In genomic region chrX:11946788-11947463, ce11 we compare ENCODE assay signal across 4 worm cellular contexts.
TF ChIP-seq lines count a peak whose summit lies in the region.

TSS of gene nfya-1 (minus strand) at chrX:11946838.

TF ChIP-seq in whole organism, L2 larva, 48 proteins besides CTCF, POLR2A, EP300 and RAD21 (continues in another document):
- peak; percentile 58 for TF ChIP-seq lin-13 (GFP tag; optimal IDR thresholded peaks at IDR 0.05; lab: Kevin White, UChicago)
- TF ChIP-seq ztf-1 (GFP tag; conservative IDR thresholded peaks at IDR 0.05; lab: Robert Waterston, UW), result no peak
- TF ChIP-seq ceh-16 (tag; optimal IDR thresholded peaks at IDR 0.05; lab: Kevin White, UChicago), result peak; percentile 62
- TF ChIP-seq unc-55 (GFP tag; optimal IDR thresholded peaks at IDR 0.05; lab: Kevin White, UChicago), result peak; percentile 74
- no peak for TF ChIP-seq mab-5 (tag; optimal IDR thresholded peaks at IDR 0.05; lab: Kevin White, UChicago)
- TF ChIP-seq nhr-6 (tag; optimal IDR thresholded peaks at IDR 0.05; lab: Kevin White, UChicago), result peak; percentile 12
- TF ChIP-seq nhr-23 (tag; optimal IDR thresholded peaks at IDR 0.05; lab: Kevin White, UChicago), result no peak
- TF ChIP-seq ztf-4 (tag; optimal IDR thresholded peaks at IDR 0.05; lab: Kevin White, UChicago), result no peak
- TF ChIP-seq sma-9 (GFP tag; optimal IDR thresholded peaks at IDR 0.05; lab: Kevin White, UChicago), result peak; percentile 53
- no peak for TF ChIP-seq sma-9 (tag; optimal IDR thresholded peaks at IDR 0.05; lab: Kevin White, UChicago)
- peak; percentile 18 for TF ChIP-seq fos-1 (tag; optimal IDR thresholded peaks at IDR 0.05; lab: Kevin White, UChicago)
- no peak for TF ChIP-seq aly-2 (tag; optimal IDR thresholded peaks at IDR 0.05; lab: Kevin White, UChicago)
- peak; percentile 72 for TF ChIP-seq F13H6.1 (tag; optimal IDR thresholded peaks at IDR 0.05; lab: Kevin White, UChicago)
- TF ChIP-seq nhr-21 (tag; optimal IDR thresholded peaks at IDR 0.05; lab: Kevin White, UChicago), result peak; percentile 25
- peak; percentile 78 for TF ChIP-seq crh-2 (tag; optimal IDR thresholded peaks at IDR 0.05; lab: Kevin White, UChicago)
- TF ChIP-seq C34F6.9 (tag; optimal IDR thresholded peaks at IDR 0.05; lab: Kevin White, UChicago), result peak; percentile 64
- peak; percentile 34 for TF ChIP-seq nhr-25 (tag; optimal IDR thresholded peaks at IDR 0.05; lab: Kevin White, UChicago)
- peak; percentile 61 for TF ChIP-seq lin-11 (tag; optimal IDR thresholded peaks at IDR 0.05; lab: Kevin White, UChicago)
- TF ChIP-seq unc-39 (tag; optimal IDR thresholded peaks at IDR 0.05; lab: Kevin White, UChicago), result no peak
- TF ChIP-seq gmeb-1 (tag; optimal IDR thresholded peaks at IDR 0.05; lab: Kevin White, UChicago), result peak; percentile 15
- peak; percentile 25 for TF ChIP-seq sma-3 (GFP tag; optimal IDR thresholded peaks at IDR 0.05; lab: Kevin White, UChicago)
- peak in 1 of 2 experiments; percentile 66 for TF ChIP-seq lsy-2 (tag; optimal IDR thresholded peaks at IDR 0.05; lab: Kevin White, UChicago)
- peak; percentile 7 for TF ChIP-seq egl-27 (tag; optimal IDR thresholded peaks at IDR 0.05; lab: Kevin White, UChicago)

TF ChIP-seq in whole organism, L4 larva, 104 proteins besides CTCF, POLR2A, EP300 and RAD21 (continues in another document):
- TF ChIP-seq hif-1 (tag; optimal IDR thresholded peaks at IDR 0.05; lab: Kevin White, UChicago) (peak; percentile 19 to 98), spr-3 (GFP tag; optimal IDR thresholded peaks at IDR 0.05; lab: Kevin White, UChicago) (no peak), ZK337.2 (GFP tag; IDR thresholded peaks at IDR 0.05; lab: Robert Waterston, UW) (no peak), snpc-1.2 (GFP tag; IDR thresholded peaks at IDR 0.05; lab: Robert Waterston, UW) (no peak), ceh-32 (tag; optimal IDR thresholded peaks at IDR 0.05; lab: Kevin White, UChicago; ENCODE audit: poor library complexity) (no peak), F10B5.3 (tag; optimal IDR thresholded peaks at IDR 0.05; lab: Kevin White, UChicago) (no peak), pqm-1 (tag; optimal IDR thresholded peaks at IDR 0.05; lab: Kevin White, UChicago) (no peak), nhr-76 (tag; optimal IDR thresholded peaks at IDR 0.05; lab: Kevin White, UChicago) (no peak), mxl-3 (GFP tag; optimal IDR thresholded peaks at IDR 0.05; lab: Kevin White, UChicago) (peak; percentile 35), ceh-44 (GFP tag; IDR thresholded peaks at IDR 0.05; lab: Robert Waterston, UW) (no peak), zip-2 (tag; optimal IDR thresholded peaks at IDR 0.05; lab: Kevin White, UChicago) (no peak), madf-5 (GFP tag; IDR thresholded peaks at IDR 0.05; lab: Robert Waterston, UW) (no peak), nhr-6 (tag; optimal IDR thresholded peaks at IDR 0.05; lab: Kevin White, UChicago) (peak; percentile 36), hmg-1.1 (GFP tag; IDR thresholded peaks at IDR 0.05; lab: Robert Waterston, UW) (peak; percentile 76), cey-2 (tag; optimal IDR thresholded peaks at IDR 0.05; lab: Kevin White, UChicago; ENCODE audit: borderline replicate concordance, insufficient read depth) (no peak), rbr-2 (tag; optimal IDR thresholded peaks at IDR 0.05; lab: Kevin White, UChicago) (peak; percentile 45), jun-1 (tag; optimal IDR thresholded peaks at IDR 0.05; lab: Kevin White, UChicago) (no peak), dpl-1 (GFP tag; optimal IDR thresholded peaks at IDR 0.05; lab: Kevin White, UChicago) (peak; percentile 28), nhr-28 (tag; optimal IDR thresholded peaks at IDR 0.05; lab: Kevin White, UChicago) (peak; percentile 60), daf-16 (GFP tag; optimal IDR thresholded peaks at IDR 0.05; lab: Kevin White, UChicago) (no peak), daf-16 (tag; optimal IDR thresholded peaks at IDR 0.05; lab: Kevin White, UChicago) (peak; percentile 54), unc-62 (GFP tag; optimal IDR thresholded peaks at IDR 0.05 in 1 of 2; lab: Kevin White, UChicago) (peak in 1 of 2 experiments; percentile 85), unc-62 (tag; optimal IDR thresholded peaks at IDR 0.05; lab: Kevin White, UChicago) (no peak), lin-13 (GFP tag; optimal IDR thresholded peaks at IDR 0.05; lab: Kevin White, UChicago) (no peak)

TF ChIP-seq in whole organism, late embryonic, 69 proteins besides CTCF, POLR2A, EP300 and RAD21 (continues in another document):
- TF ChIP-seq elt-4 (tag; optimal IDR thresholded peaks at IDR 0.05; lab: Kevin White, UChicago), result no peak
- no peak for TF ChIP-seq odd-2 (tag; optimal IDR thresholded peaks at IDR 0.05; lab: Kevin White, UChicago)
- TF ChIP-seq fkh-10 (GFP tag; optimal IDR thresholded peaks at IDR 0.05; lab: Kevin White, UChicago), result no peak
- no peak for TF ChIP-seq C08G9.2 (tag; optimal IDR thresholded peaks at IDR 0.05; lab: Kevin White, UChicago)
- TF ChIP-seq pat-9 (tag; optimal IDR thresholded peaks at IDR 0.05; lab: Kevin White, UChicago), result no peak
- no peak for TF ChIP-seq che-1 (tag; optimal IDR thresholded peaks at IDR 0.05; lab: Kevin White, UChicago)
- no peak for TF ChIP-seq pag-3 (tag; optimal IDR thresholded peaks at IDR 0.05; lab: Kevin White, UChicago; ENCODE audit: borderline replicate concordance)
- no peak for TF ChIP-seq ahr-1 (tag; optimal IDR thresholded peaks at IDR 0.05; lab: Kevin White, UChicago)
- TF ChIP-seq pros-1 (tag; optimal IDR thresholded peaks at IDR 0.05; lab: Kevin White, UChicago), result no peak
- no peak for TF ChIP-seq nhr-11 (tag; optimal IDR thresholded peaks at IDR 0.05; lab: Kevin White, UChicago)
- TF ChIP-seq sox-4 (tag; optimal IDR thresholded peaks at IDR 0.05; lab: Kevin White, UChicago), result no peak
- no peak for TF ChIP-seq hlh-8 (tag; optimal IDR thresholded peaks at IDR 0.05; lab: Kevin White, UChicago)
- no peak for TF ChIP-seq eyg-1 (tag; optimal IDR thresholded peaks at IDR 0.05; lab: Kevin White, UChicago)
- TF ChIP-seq ceh-31 (tag; optimal IDR thresholded peaks at IDR 0.05; lab: Kevin White, UChicago), result peak; percentile 37
- TF ChIP-seq ttx-3 (tag; optimal IDR thresholded peaks at IDR 0.05; lab: Kevin White, UChicago), result no peak
- TF ChIP-seq K02D7.2 (tag; optimal IDR thresholded peaks at IDR 0.05; lab: Kevin White, UChicago), result no peak
- no peak for TF ChIP-seq K09A11.1 (tag; optimal IDR thresholded peaks at IDR 0.05; lab: Kevin White, UChicago; ENCODE audit: insufficient read depth)
- no peak for TF ChIP-seq hlh-30 (tag; optimal IDR thresholded peaks at IDR 0.05; lab: Kevin White, UChicago; ENCODE audit: insufficient read depth)
- TF ChIP-seq ceh-19 (GFP tag; optimal IDR thresholded peaks at IDR 0.05; lab: Kevin White, UChicago), result no peak
- TF ChIP-seq pha-4 (tag; optimal IDR thresholded peaks at IDR 0.05; lab: Kevin White, UChicago), result no peak
- no peak for TF ChIP-seq fkh-6 (tag; optimal IDR thresholded peaks at IDR 0.05; lab: Kevin White, UChicago)
- TF ChIP-seq tbx-2 (tag; optimal IDR thresholded peaks at IDR 0.05; lab: Kevin White, UChicago), result peak; percentile 1
- TF ChIP-seq ceh-30 (tag; optimal IDR thresholded peaks at IDR 0.05; lab: Kevin White, UChicago), result no peak
- TF ChIP-seq dve-1 (tag; optimal IDR thresholded peaks at IDR 0.05; lab: Kevin White, UChicago), result no peak
- TF ChIP-seq rnt-1 (tag; optimal IDR thresholded peaks at IDR 0.05; lab: Kevin White, UChicago), result peak; percentile 30
- peak; percentile 84 for TF ChIP-seq ceh-48 (tag; optimal IDR thresholded peaks at IDR 0.05; lab: Kevin White, UChicago)
- no peak for TF ChIP-seq ceh-22 (tag; optimal IDR thresholded peaks at IDR 0.05; lab: Kevin White, UChicago)

TF ChIP-seq in whole organism, mixed stage, embryonic, 35 proteins besides CTCF, POLR2A, EP300 and RAD21:
- TF ChIP-seq pha-4 (tag; optimal IDR thresholded peaks at IDR 0.05; lab: Kevin White, UChicago) (peak; percentile 28), nhr-2 (tag; optimal IDR thresholded peaks at IDR 0.05; lab: Kevin White, UChicago) (no peak), snpc-4 (tag; optimal IDR thresholded peaks at IDR 0.05; lab: Kevin White, UChicago) (no peak), zip-8 (tag; optimal IDR thresholded peaks at IDR 0.05; lab: Kevin White, UChicago) (no peak), hlh-1 (tag; optimal IDR thresholded peaks at IDR 0.05; lab: Kevin White, UChicago) (peak; percentile 62), mls-2 (tag; optimal IDR thresholded peaks at IDR 0.05; lab: Kevin White, UChicago) (no peak), mep-1 (tag; optimal IDR thresholded peaks at IDR 0.05; lab: Kevin White, UChicago) (peak; percentile 38), lin-13 (tag; optimal IDR thresholded peaks at IDR 0.05; lab: Kevin White, UChicago) (peak; percentile 32), ceh-39 (tag; optimal IDR thresholded peaks at IDR 0.05; lab: Kevin White, UChicago) (peak; percentile 59), nhr-76 (tag; optimal IDR thresholded peaks at IDR 0.05; lab: Kevin White, UChicago) (no peak), sptf-1 (tag; optimal IDR thresholded peaks at IDR 0.05; lab: Kevin White, UChicago) (no peak), ces-1 (GFP tag; optimal IDR thresholded peaks at IDR 0.05; lab: Kevin White, UChicago) (peak; percentile 44), ham-2 (GFP tag; optimal IDR thresholded peaks at IDR 0.05; lab: Kevin White, UChicago) (no peak), elt-1 (tag; optimal IDR thresholded peaks at IDR 0.05; lab: Kevin White, UChicago; ENCODE audit: borderline replicate concordance, insufficient read depth) (no peak), blmp-1 (tag; optimal IDR thresholded peaks at IDR 0.05; lab: Kevin White, UChicago) (no peak), unc-120 (tag; optimal IDR thresholded peaks at IDR 0.05; lab: Kevin White, UChicago; ENCODE audit: poor library complexity, severe bottlenecking) (no peak)
